Worm (Caenorhabditis elegans): Measurements from ENCODE around the gene marc-1.

marc-1 gene

ce11 chrV:9752918-9753317 is 13.4 kb downstream of the marc-1 start, which contains the start of gene F58E6.6:
TSS of gene F58E6.6 (minus strand) at chrV:9753018.
- TF ChIP-seq flt-1 (GFP tag; IDR thresholded peaks at IDR 0.05), result no peak
- no peak for TF ChIP-seq ref-1 (GFP tag; conservative IDR thresholded peaks at IDR 0.05)
- TF ChIP-seq ztf-29 (GFP tag; IDR thresholded peaks at IDR 0.05), result no peak
- no peak for TF ChIP-seq klf-2 (GFP tag; conservative IDR thresholded peaks at IDR 0.05)
- TF ChIP-seq tab-1 (GFP tag; IDR thresholded peaks at IDR 0.05), result no peak
- no peak for TF ChIP-seq cog-1 (tag; optimal IDR thresholded peaks at IDR 0.05)
- TF ChIP-seq med-1 (GFP tag; optimal IDR thresholded peaks at IDR 0.05; ENCODE audit: insufficient read depth), result no peak
- TF ChIP-seq ztf-23 (GFP tag; IDR thresholded peaks at IDR 0.05), result no peak
- no peak for TF ChIP-seq T22C8.4 (GFP tag; IDR thresholded peaks at IDR 0.05)

ce11 chrV:9753554-9753953 is 14.1 kb downstream of the marc-1 start:
- no peak for TF ChIP-seq ztf-23 (GFP tag; IDR thresholded peaks at IDR 0.05)
- TF ChIP-seq med-1 (GFP tag; optimal IDR thresholded peaks at IDR 0.05; ENCODE audit: insufficient read depth), result no peak
- TF ChIP-seq ztf-29 (GFP tag; IDR thresholded peaks at IDR 0.05), result no peak
- no peak for TF ChIP-seq klf-2 (GFP tag; conservative IDR thresholded peaks at IDR 0.05)
- no peak for TF ChIP-seq ref-1 (GFP tag; conservative IDR thresholded peaks at IDR 0.05)
- TF ChIP-seq tab-1 (GFP tag; IDR thresholded peaks at IDR 0.05), result no peak
- TF ChIP-seq T22C8.4 (GFP tag; IDR thresholded peaks at IDR 0.05), result no peak
- TF ChIP-seq flt-1 (GFP tag; IDR thresholded peaks at IDR 0.05), result no peak
- TF ChIP-seq cog-1 (tag; optimal IDR thresholded peaks at IDR 0.05), result no peak

- TF ChIP-seq ztf-23 (GFP tag; IDR thresholded peaks at IDR 0.05), result no peak
- no peak for TF ChIP-seq flt-1 (GFP tag; IDR thresholded peaks at IDR 0.05)
- TF ChIP-seq klf-2 (GFP tag; conservative IDR thresholded peaks at IDR 0.05), result no peak
- no peak for TF ChIP-seq med-1 (GFP tag; optimal IDR thresholded peaks at IDR 0.05; ENCODE audit: insufficient read depth)
- no peak for TF ChIP-seq cog-1 (tag; optimal IDR thresholded peaks at IDR 0.05)
- TF ChIP-seq ref-1 (GFP tag; conservative IDR thresholded peaks at IDR 0.05), result no peak
- no peak for TF ChIP-seq T22C8.4 (GFP tag; IDR thresholded peaks at IDR 0.05)
- TF ChIP-seq ztf-29 (GFP tag; IDR thresholded peaks at IDR 0.05), result no peak
- TF ChIP-seq tab-1 (GFP tag; IDR thresholded peaks at IDR 0.05), result no peak
Observed at ce11 chrV:9754459-9754858, 15.0 kb downstream of the marc-1 start, which contains the start of gene F58E6.5. TSS of gene F58E6.5 (minus strand) at chrV:9754559.

- no peak for TF ChIP-seq cog-1 (tag; optimal IDR thresholded peaks at IDR 0.05)
- no peak for TF ChIP-seq tab-1 (GFP tag; IDR thresholded peaks at IDR 0.05)
- no peak for TF ChIP-seq klf-2 (GFP tag; conservative IDR thresholded peaks at IDR 0.05)
- TF ChIP-seq ztf-23 (GFP tag; IDR thresholded peaks at IDR 0.05), result no peak
- no peak for TF ChIP-seq flt-1 (GFP tag; IDR thresholded peaks at IDR 0.05)
- TF ChIP-seq T22C8.4 (GFP tag; IDR thresholded peaks at IDR 0.05), result no peak
- TF ChIP-seq ref-1 (GFP tag; conservative IDR thresholded peaks at IDR 0.05), result no peak
- TF ChIP-seq ztf-29 (GFP tag; IDR thresholded peaks at IDR 0.05), result no peak
Observed at ce11 chrV:9755725-9756124, 16.2 kb downstream of the marc-1 start, which contains the start of gene F58E6.8. TSS of gene F58E6.8 (minus strand) at chrV:9755825.

- no peak for TF ChIP-seq cog-1 (tag; optimal IDR thresholded peaks at IDR 0.05)
- TF ChIP-seq T22C8.4 (GFP tag; IDR thresholded peaks at IDR 0.05), result no peak
- no peak for TF ChIP-seq ztf-29 (GFP tag; IDR thresholded peaks at IDR 0.05)
- TF ChIP-seq flt-1 (GFP tag; IDR thresholded peaks at IDR 0.05), result no peak
- TF ChIP-seq klf-2 (GFP tag; conservative IDR thresholded peaks at IDR 0.05), result no peak
- TF ChIP-seq ref-1 (GFP tag; conservative IDR thresholded peaks at IDR 0.05), result no peak
- no peak for TF ChIP-seq ztf-23 (GFP tag; IDR thresholded peaks at IDR 0.05)
- TF ChIP-seq tab-1 (GFP tag; IDR thresholded peaks at IDR 0.05), result no peak
Observed at ce11 chrV:9756242-9756641, 16.7 kb downstream of the marc-1 start, which contains the start of gene hrg-3. TSS of gene hrg-3 (plus strand) at chrV:9756468.

- TF ChIP-seq med-1 (GFP tag; optimal IDR thresholded peaks at IDR 0.05; ENCODE audit: insufficient read depth) (no peak), T22C8.4 (GFP tag; IDR thresholded peaks at IDR 0.05) (no peak), flt-1 (GFP tag; IDR thresholded peaks at IDR 0.05) (no peak), ref-1 (GFP tag; conservative IDR thresholded peaks at IDR 0.05) (no peak), cog-1 (tag; optimal IDR thresholded peaks at IDR 0.05) (no peak)
Observed at ce11 chrV:9757884-9758283, 18.4 kb downstream of the marc-1 start, which contains the start of gene F58E6.11. TSS of gene F58E6.11 (minus strand) at chrV:9757984.

- no peak for TF ChIP-seq ztf-23 (GFP tag; IDR thresholded peaks at IDR 0.05)
- TF ChIP-seq flt-1 (GFP tag; IDR thresholded peaks at IDR 0.05), result no peak
- TF ChIP-seq tab-1 (GFP tag; IDR thresholded peaks at IDR 0.05), result no peak
- TF ChIP-seq T22C8.4 (GFP tag; IDR thresholded peaks at IDR 0.05), result no peak
- TF ChIP-seq ref-1 (GFP tag; conservative IDR thresholded peaks at IDR 0.05), result no peak
- TF ChIP-seq klf-2 (GFP tag; conservative IDR thresholded peaks at IDR 0.05), result no peak
- no peak for TF ChIP-seq cog-1 (tag; optimal IDR thresholded peaks at IDR 0.05)
- TF ChIP-seq med-1 (GFP tag; optimal IDR thresholded peaks at IDR 0.05; ENCODE audit: insufficient read depth), result no peak
- TF ChIP-seq ztf-29 (GFP tag; IDR thresholded peaks at IDR 0.05), result no peak
Observed at ce11 chrV:9758437-9758836, 18.9 kb downstream of the marc-1 start.

ce11 chrV:9763759-9764158 is 24.3 kb downstream of the marc-1 start:
- TF ChIP-seq cog-1 (tag; optimal IDR thresholded peaks at IDR 0.05) (no peak), T22C8.4 (GFP tag; IDR thresholded peaks at IDR 0.05) (no peak), flt-1 (GFP tag; IDR thresholded peaks at IDR 0.05) (no peak), klf-2 (GFP tag; conservative IDR thresholded peaks at IDR 0.05) (no peak), ztf-23 (GFP tag; IDR thresholded peaks at IDR 0.05) (no peak), ztf-29 (GFP tag; IDR thresholded peaks at IDR 0.05) (no peak), med-1 (GFP tag; optimal IDR thresholded peaks at IDR 0.05; ENCODE audit: insufficient read depth) (no peak), tab-1 (GFP tag; IDR thresholded peaks at IDR 0.05) (no peak), ref-1 (GFP tag; conservative IDR thresholded peaks at IDR 0.05) (no peak)

- TF ChIP-seq flt-1 (GFP tag; IDR thresholded peaks at IDR 0.05) (no peak), med-1 (GFP tag; optimal IDR thresholded peaks at IDR 0.05; ENCODE audit: insufficient read depth) (no peak), ztf-29 (GFP tag; IDR thresholded peaks at IDR 0.05) (no peak), tab-1 (GFP tag; IDR thresholded peaks at IDR 0.05) (no peak), ref-1 (GFP tag; conservative IDR thresholded peaks at IDR 0.05) (no peak), ztf-23 (GFP tag; IDR thresholded peaks at IDR 0.05) (no peak), cog-1 (tag; optimal IDR thresholded peaks at IDR 0.05) (no peak)
Observed at ce11 chrV:9764552-9764951, 25.1 kb downstream of the marc-1 start.

- TF ChIP-seq ztf-23 (GFP tag; IDR thresholded peaks at IDR 0.05) (no peak), ref-1 (GFP tag; conservative IDR thresholded peaks at IDR 0.05) (no peak), tab-1 (GFP tag; IDR thresholded peaks at IDR 0.05) (no peak), ztf-29 (GFP tag; IDR thresholded peaks at IDR 0.05) (no peak), T22C8.4 (GFP tag; IDR thresholded peaks at IDR 0.05) (no peak), cog-1 (tag; optimal IDR thresholded peaks at IDR 0.05) (no peak), klf-2 (GFP tag; conservative IDR thresholded peaks at IDR 0.05) (no peak), flt-1 (GFP tag; IDR thresholded peaks at IDR 0.05) (no peak), med-1 (GFP tag; optimal IDR thresholded peaks at IDR 0.05; ENCODE audit: insufficient read depth) (no peak)
Observed at ce11 chrV:9765622-9766021, 26.1 kb downstream of the marc-1 start.
